Worm (Caenorhabditis elegans): ENCODE measurements around the gene C29F3.3.

The C29F3.3 gene

DNA sequence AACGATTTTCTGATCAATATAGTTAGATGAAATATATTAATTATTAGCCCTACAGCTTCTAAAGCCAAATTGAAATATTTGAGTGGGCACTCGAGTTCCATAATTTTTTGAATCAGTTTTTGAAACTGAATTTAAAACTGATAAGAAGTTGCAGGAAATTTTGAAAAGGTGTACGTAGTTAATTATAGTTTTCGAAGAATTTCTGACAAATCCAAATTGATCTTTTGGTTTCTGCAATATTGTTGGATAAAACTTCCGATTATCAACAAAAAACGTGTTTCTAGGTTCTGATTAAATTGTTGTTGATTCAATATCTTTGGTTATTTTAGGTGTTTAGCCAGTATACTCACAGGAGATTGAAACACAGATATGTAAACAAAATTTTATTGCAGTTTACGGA lies 40.4 kb downstream of the C29F3.3 start, which contains the start of gene T26H8.4:
Gene T26H8.4 (minus strand): TSS at position 101 of the 400 bp plus-strand sequence.
- TF ChIP-seq elt-1 (tag; optimal IDR thresholded peaks at IDR 0.05) (no peak), ama-1 (optimal IDR thresholded peaks at IDR 0.05) (no peak), sma-9 (GFP tag; optimal IDR thresholded peaks at IDR 0.05) (no peak), sma-9 (tag; optimal IDR thresholded peaks at IDR 0.05) (no peak), blmp-1 (tag; optimal IDR thresholded peaks at IDR 0.05; ENCODE audit: insufficient read depth) (no peak), ztf-4 (tag; optimal IDR thresholded peaks at IDR 0.05) (no peak), C34F6.9 (tag; optimal IDR thresholded peaks at IDR 0.05) (no peak), lin-13 (GFP tag; optimal IDR thresholded peaks at IDR 0.05) (no peak), elt-3 (tag; optimal IDR thresholded peaks at IDR 0.05) (no peak), mab-5 (tag; optimal IDR thresholded peaks at IDR 0.05) (no peak), ceh-16 (tag; optimal IDR thresholded peaks at IDR 0.05) (no peak), nhr-23 (tag; optimal IDR thresholded peaks at IDR 0.05) (no peak), zag-1 (tag; optimal IDR thresholded peaks at IDR 0.05) (no peak), nhr-25 (tag; optimal IDR thresholded peaks at IDR 0.05) (no peak)

DNA sequence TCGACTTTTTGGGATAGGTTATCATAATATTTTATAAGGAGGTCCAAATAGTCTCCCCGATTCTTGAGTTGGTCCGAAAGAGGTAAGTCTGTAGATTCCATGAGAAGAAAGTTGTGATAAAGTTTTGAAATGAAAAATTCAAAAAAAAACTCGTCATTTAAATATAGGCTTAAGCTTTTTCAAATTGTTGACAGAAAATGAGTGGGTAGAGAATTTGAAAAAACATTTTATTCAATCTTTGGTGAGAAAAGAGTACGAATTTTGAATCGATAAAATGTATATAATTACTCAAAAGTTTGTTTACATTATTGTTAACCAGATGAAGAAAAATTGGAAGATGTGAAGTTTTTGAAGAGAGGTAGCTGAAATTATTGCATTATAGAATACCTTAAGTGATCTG lies 41.7 kb downstream of the C29F3.3 start, which contains the start of gene T26H8.5:
Gene T26H8.5 (minus strand): TSS at position 101 of the 400 bp plus-strand sequence.
- TF ChIP-seq elt-1 (tag; optimal IDR thresholded peaks at IDR 0.05): no peak
- TF ChIP-seq ztf-11 (tag; optimal IDR thresholded peaks at IDR 0.05): no peak
- TF ChIP-seq ceh-16 (tag; optimal IDR thresholded peaks at IDR 0.05): no peak
- TF ChIP-seq lin-11 (tag; optimal IDR thresholded peaks at IDR 0.05): no peak
- TF ChIP-seq ztf-4 (tag; optimal IDR thresholded peaks at IDR 0.05): no peak
- TF ChIP-seq ceh-82 (tag; optimal IDR thresholded peaks at IDR 0.05): no peak

DNA sequence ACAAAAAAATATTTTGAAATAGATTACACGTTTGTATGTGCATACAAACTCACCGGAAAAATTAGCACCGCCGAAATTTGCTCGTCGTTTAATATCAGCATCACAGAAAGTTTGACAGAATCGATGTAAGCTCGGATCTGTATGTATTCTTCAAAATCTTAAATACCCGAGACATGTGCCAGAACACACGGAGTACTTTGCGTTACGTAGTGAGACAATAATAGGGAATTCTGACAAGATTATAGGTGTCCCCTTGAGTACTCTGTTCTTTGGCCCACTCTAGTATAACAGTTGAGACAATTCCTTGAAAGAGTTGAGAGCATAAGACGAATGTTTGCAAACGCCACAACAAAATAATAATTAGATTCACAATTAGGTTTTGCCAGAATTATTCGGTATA lies 43.6 kb downstream of the C29F3.3 start, which contains the start of gene srx-48:
Gene srx-48 (minus strand): TSS at position 101 of the 400 bp plus-strand sequence.
- TF ChIP-seq nhr-23 (tag; optimal IDR thresholded peaks at IDR 0.05): no peak
- TF ChIP-seq ztf-4 (tag; optimal IDR thresholded peaks at IDR 0.05): no peak
- TF ChIP-seq crh-2 (tag; optimal IDR thresholded peaks at IDR 0.05): no peak
- no peak for TF ChIP-seq zag-1 (tag; optimal IDR thresholded peaks at IDR 0.05)
- TF ChIP-seq nhr-237 (tag; optimal IDR thresholded peaks at IDR 0.05): no peak
- no peak for TF ChIP-seq unc-39 (tag; optimal IDR thresholded peaks at IDR 0.05)
- no peak for TF ChIP-seq F13H6.1 (tag; optimal IDR thresholded peaks at IDR 0.05)
- no peak for TF ChIP-seq gmeb-1 (tag; optimal IDR thresholded peaks at IDR 0.05)

DNA sequence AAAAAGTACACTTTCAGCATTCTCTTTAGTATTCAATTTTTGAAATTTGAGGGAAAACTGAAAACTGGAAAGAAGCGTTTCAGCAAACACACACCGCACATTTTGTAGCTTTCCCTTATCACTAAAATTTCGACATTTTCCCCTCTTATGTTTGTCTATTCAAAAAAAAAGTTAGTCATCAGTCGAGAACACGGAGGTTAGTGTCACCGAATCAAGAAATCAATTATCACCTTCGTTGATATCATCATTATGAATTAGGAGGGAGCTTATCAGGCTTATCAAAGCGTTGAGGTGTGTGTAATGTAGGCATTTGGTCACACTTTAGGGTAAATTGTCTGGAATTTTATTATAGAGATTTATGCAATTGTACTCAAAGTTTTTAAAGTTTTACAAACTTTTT lies 48.6 kb downstream of the C29F3.3 start, which contains the start of gene cpr-3:
Gene cpr-3 (minus strand): TSS at position 104 of the 400 bp plus-strand sequence.
- peak; percentile 8 for TF ChIP-seq sma-3 (GFP tag; optimal IDR thresholded peaks at IDR 0.05)
- peak; percentile 64 for TF ChIP-seq crh-2 (tag; optimal IDR thresholded peaks at IDR 0.05)
- TF ChIP-seq blmp-1 (tag; optimal IDR thresholded peaks at IDR 0.05; ENCODE audit: insufficient read depth): no peak
- no peak for TF ChIP-seq ztf-4 (tag; optimal IDR thresholded peaks at IDR 0.05)
- peak; percentile 75 for TF ChIP-seq skn-1 (tag; optimal IDR thresholded peaks at IDR 0.05)
- TF ChIP-seq gmeb-1 (tag; optimal IDR thresholded peaks at IDR 0.05): peak; percentile 64
- peak; percentile 100 for TF ChIP-seq fos-1 (tag; optimal IDR thresholded peaks at IDR 0.05)
- no peak for TF ChIP-seq F13H6.1 (tag; optimal IDR thresholded peaks at IDR 0.05)

Data from whole organism, L2 larva.